Worm (Caenorhabditis elegans): ENCODE data around the gene vav-1.

The vav-1 gene

DNA sequence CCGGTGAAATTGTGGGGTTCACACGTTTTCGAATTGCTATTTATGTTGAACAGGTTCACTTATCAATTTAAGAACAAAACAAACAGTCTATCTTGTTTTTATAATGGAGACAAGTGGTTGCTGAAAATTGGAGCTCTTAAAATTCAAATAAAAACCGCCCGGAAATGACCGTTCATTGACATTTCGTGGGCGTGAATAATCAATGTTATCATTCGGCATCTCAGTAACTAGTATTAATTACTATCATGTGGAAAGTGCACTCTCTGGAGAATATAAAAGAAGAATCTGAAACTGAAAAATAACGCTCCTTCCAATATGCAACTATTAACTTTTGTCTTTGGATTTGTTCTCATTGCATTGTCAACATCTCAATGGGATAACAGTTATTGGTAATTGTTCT lies 63.7 kb downstream of the vav-1 start, which contains the start of gene B0563.9:
Gene B0563.9 (plus strand): TSS at position 301 of the 400 bp plus-strand sequence.
- TF ChIP-seq ekl-4 (GFP tag; IDR thresholded peaks at IDR 0.05) (no peak), tbp1 (GFP tag; optimal IDR thresholded peaks at IDR 0.05) (no peak), ceh-79 (tag; optimal IDR thresholded peaks at IDR 0.05) (no peak), nfya-2 (GFP tag; IDR thresholded peaks at IDR 0.05) (no peak), atf-7 (tag; optimal IDR thresholded peaks at IDR 0.05) (no peak), athp-1 (tag; optimal IDR thresholded peaks at IDR 0.05) (no peak), ama-1 (optimal IDR thresholded peaks at IDR 0.05) (no peak), ama-1 (GFP tag; optimal IDR thresholded peaks at IDR 0.05) (no peak), gei-17 (GFP tag; optimal IDR thresholded peaks at IDR 0.05) (no peak), lag-1 (GFP tag; IDR thresholded peaks at IDR 0.05) (no peak), let-607 (tag; optimal IDR thresholded peaks at IDR 0.05) (no peak)

DNA sequence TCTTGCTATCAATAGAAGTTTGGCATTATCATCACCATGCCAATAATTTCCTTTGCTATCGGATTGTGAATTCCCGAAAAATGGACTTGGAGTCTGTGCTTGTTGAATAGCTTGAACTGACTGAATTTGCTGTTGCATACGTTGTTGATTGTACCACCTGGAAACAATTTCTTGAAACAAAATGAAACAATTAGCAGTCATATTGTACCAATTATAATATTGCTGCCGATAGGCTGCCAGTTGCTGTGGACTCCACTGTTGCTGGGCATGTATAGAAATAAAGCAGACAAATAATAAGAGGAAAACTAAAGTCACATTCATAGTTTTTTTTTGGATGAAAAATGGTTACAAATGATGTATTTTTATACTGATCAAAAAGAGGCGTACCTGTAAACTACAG lies 65.0 kb downstream of the vav-1 start, which contains the start of gene B0563.10:
Gene B0563.10 (minus strand): TSS at position 325 of the 400 bp plus-strand sequence.
- TF ChIP-seq F57A8.1 (GFP tag; optimal IDR thresholded peaks at IDR 0.05): no peak
- TF ChIP-seq zfh-2 (GFP tag; conservative IDR thresholded peaks at IDR 0.05): no peak
- no peak for TF ChIP-seq egl-18 (GFP tag; IDR thresholded peaks at IDR 0.05)
- TF ChIP-seq Y67H2A.10 (GFP tag; conservative IDR thresholded peaks at IDR 0.05): no peak
- TF ChIP-seq die-1 (tag; optimal IDR thresholded peaks at IDR 0.05): no peak
- TF ChIP-seq sea-2 (GFP tag; IDR thresholded peaks at IDR 0.05): no peak
- no peak for TF ChIP-seq ceh-27 (GFP tag; optimal IDR thresholded peaks at IDR 0.05)
- no peak for TF ChIP-seq F57C9.4 (tag; optimal IDR thresholded peaks at IDR 0.05)
- no peak for TF ChIP-seq attf-6 (GFP tag; IDR thresholded peaks at IDR 0.05)
- no peak for TF ChIP-seq sptf-2 (GFP tag; optimal IDR thresholded peaks at IDR 0.05)
- no peak for TF ChIP-seq efl-1 (GFP tag; optimal IDR thresholded peaks at IDR 0.05)
- no peak for TF ChIP-seq unc-62 (GFP tag; optimal IDR thresholded peaks at IDR 0.05)
- no peak for TF ChIP-seq rec-8 (tag; optimal IDR thresholded peaks at IDR 0.05)
- no peak for TF ChIP-seq T26A5.8 (tag; optimal IDR thresholded peaks at IDR 0.05)
- no peak for TF ChIP-seq snpc-3.4 (tag; optimal IDR thresholded peaks at IDR 0.05)

Measured in whole organism, young adult.